Fruit fly (Drosophila melanogaster): ENCODE data around the gene Fdx2.

Gene Fdx2

DNA sequence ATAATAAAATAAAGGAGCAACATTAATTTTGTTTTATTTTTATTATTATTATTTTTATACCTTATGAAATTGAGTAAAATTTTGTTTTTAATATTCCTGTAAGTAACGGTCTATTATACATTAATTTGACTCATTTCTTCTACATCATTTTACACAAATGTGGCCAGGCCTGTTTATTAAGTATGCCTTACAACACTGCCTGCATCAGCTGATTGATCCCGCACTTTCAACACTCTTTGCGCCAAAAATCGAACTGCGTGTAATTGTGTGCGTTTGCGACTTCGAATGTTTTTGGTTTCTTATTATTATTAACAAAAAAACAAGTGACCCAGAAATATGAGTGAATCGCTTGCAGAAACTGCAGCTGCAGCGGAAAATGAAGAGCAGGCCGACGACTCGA lies 21.0 kb downstream of the Fdx2 start, which contains the start of gene Claspin (continued):
- no peak for TF ChIP-seq CG7745 (tag; optimal IDR thresholded peaks at IDR 0.05)
- peak; percentile 88 for TF ChIP-seq HmgZ (tag; optimal IDR thresholded peaks at IDR 0.05)
- TF ChIP-seq sug (tag; optimal IDR thresholded peaks at IDR 0.05), result peak; percentile 57
- TF ChIP-seq ttk (GFP tag; IDR thresholded peaks at IDR 0.05), result no peak
- peak in 1 of 3 experiments; percentile 6 for TF ChIP-seq Stat92E (GFP tag; optimal IDR thresholded peaks at IDR 0.05)
- TF ChIP-seq CG33213 (GFP tag; optimal IDR thresholded peaks at IDR 0.05), result peak; percentile 45
- TF ChIP-seq sens-2 (GFP tag; IDR thresholded peaks at IDR 0.05), result no peak
- no peak for TF ChIP-seq B-H1 (GFP tag; IDR thresholded peaks at IDR 0.05)
- peak; percentile 26 for TF ChIP-seq Bteb2 (GFP tag; optimal IDR thresholded peaks at IDR 0.05)
- TF ChIP-seq br (optimal IDR thresholded peaks at IDR 0.05), result no peak
- TF ChIP-seq NFAT (GFP tag; IDR thresholded peaks at IDR 0.05), result peak; percentile 31; the same call in 1 of the 2 replicates
- no peak for TF ChIP-seq Oli (tag; optimal IDR thresholded peaks at IDR 0.05)
- no peak for TF ChIP-seq danr (GFP tag; IDR thresholded peaks at IDR 0.05)
- TF ChIP-seq B-H2 (GFP tag; optimal IDR thresholded peaks at IDR 0.05), result peak; percentile 65
- TF ChIP-seq sisA (GFP tag; IDR thresholded peaks at IDR 0.05), result no peak
- TF ChIP-seq usp (GFP tag; optimal IDR thresholded peaks at IDR 0.05), result no peak
- TF ChIP-seq Mad (GFP tag; optimal IDR thresholded peaks at IDR 0.05), result peak; percentile 54
- no peak for TF ChIP-seq Lim3 (GFP tag; IDR thresholded peaks at IDR 0.05)
- TF ChIP-seq Tbp (GFP tag; optimal IDR thresholded peaks at IDR 0.05), result no peak
- TF ChIP-seq Dp (GFP tag; optimal IDR thresholded peaks at IDR 0.05), result peak; percentile 99
- no peak for TF ChIP-seq Atf6 (GFP tag; IDR thresholded peaks at IDR 0.05)
- peak; percentile 45 for TF ChIP-seq Hr3 (GFP tag; optimal IDR thresholded peaks at IDR 0.05)
- TF ChIP-seq CG11695 (GFP tag; IDR thresholded peaks at IDR 0.05), result no peak
- TF ChIP-seq CG16815 (GFP tag; optimal IDR thresholded peaks at IDR 0.05), result peak; percentile 33
- TF ChIP-seq CG9437 (GFP tag; optimal IDR thresholded peaks at IDR 0.05), result no peak
- peak; percentile 58 for TF ChIP-seq caup (GFP tag; optimal IDR thresholded peaks at IDR 0.05; ENCODE audit: severe bottlenecking)
- no peak for TF ChIP-seq CG1024 (GFP tag; IDR thresholded peaks at IDR 0.05)
- no peak for TF ChIP-seq sr (GFP tag; IDR thresholded peaks at IDR 0.05)
- TF ChIP-seq CG13123 (GFP tag; optimal IDR thresholded peaks at IDR 0.05), result peak; percentile 18
- no peak; the same call in 1 of the 2 replicates for TF ChIP-seq CG14014 (GFP tag; IDR thresholded peaks at IDR 0.05)
- TF ChIP-seq h (optimal IDR thresholded peaks at IDR 0.05), result no peak
- TF ChIP-seq dmrt11E (tag; optimal IDR thresholded peaks at IDR 0.05), result peak; percentile 10
- TF ChIP-seq pfk (GFP tag; optimal IDR thresholded peaks at IDR 0.05), result no peak
- no peak for TF ChIP-seq CG11504 (tag; optimal IDR thresholded peaks at IDR 0.05)
- TF ChIP-seq BtbVII (GFP tag; optimal IDR thresholded peaks at IDR 0.05), result no peak
- no peak for TF ChIP-seq hth (optimal IDR thresholded peaks at IDR 0.05)
- no peak for TF ChIP-seq wek (GFP tag; optimal IDR thresholded peaks at IDR 0.05)
- peak; percentile 14; the same call in 1 of the 3 replicates for TF ChIP-seq ci (GFP tag; IDR thresholded peaks at IDR 0.05)
- TF ChIP-seq sim (GFP tag; IDR thresholded peaks at IDR 0.05), result no peak
- TF ChIP-seq dimm (GFP tag; IDR thresholded peaks at IDR 0.05), result no peak
- peak; percentile 11 for TF ChIP-seq YL-1 (GFP tag; optimal IDR thresholded peaks at IDR 0.05)
- TF ChIP-seq CG9609 (GFP tag; optimal IDR thresholded peaks at IDR 0.05), result peak; percentile 23
- 0 out of 3 replicates have a peak, but pooled peaks have one; percentile 21 for TF ChIP-seq Aef1 (GFP tag; IDR thresholded peaks at IDR 0.05)
- TF ChIP-seq chm (GFP tag; IDR thresholded peaks at IDR 0.05), result no peak
- no peak for TF ChIP-seq CG10959 (GFP tag; IDR thresholded peaks at IDR 0.05)
- no peak for TF ChIP-seq CG12299 (tag; optimal IDR thresholded peaks at IDR 0.05)
- TF ChIP-seq Antp (GFP tag; optimal IDR thresholded peaks at IDR 0.05), result peak; percentile 45
- peak; percentile 61 for TF ChIP-seq bbx (GFP tag; IDR thresholded peaks at IDR 0.05; ENCODE audit: partially characterized antibody)
- no peak for TF ChIP-seq CG6272 (GFP tag; IDR thresholded peaks at IDR 0.05)
- TF ChIP-seq gcm2 (GFP tag; optimal IDR thresholded peaks at IDR 0.05), result no peak
- TF ChIP-seq ERR (GFP tag; optimal IDR thresholded peaks at IDR 0.05), result peak; percentile 5
- TF ChIP-seq sqz (GFP tag; optimal IDR thresholded peaks at IDR 0.05), result no peak
- no peak for TF ChIP-seq Hey (tag; optimal IDR thresholded peaks at IDR 0.05)
- peak; percentile 62 for TF ChIP-seq CG7786 (GFP tag; optimal IDR thresholded peaks at IDR 0.05)
